Fruit fly (Drosophila melanogaster) whole organism, embryonic: ENCODE results near the gene CG10140.

Experiments used
- CG6791 ChIP-seq: fragments of 200-800 bp; sonication (Bioruptor generic); IDR thresholded peaks from 3 replicates; pipeline ENCODE4 v1.3.6; 2022; ENCODE audit warnings: missing biosample characterization, missing genetic modification characterization; ENCODE audit not compliant: partially characterized antibody
- CG8290 ChIP-seq, 3 experiments: fragments of 200-800 bp; sonication (Bioruptor generic); optimal IDR thresholded peaks; 2 replicates each; lab custom pipeline; 2016 to 2019; ENCODE audit warnings: missing biosample characterization in 3 of 3, missing genetic modification characterization in 3 of 3, mild to moderate bottlenecking in 2 of 3, moderate library complexity in 1 of 3
- Doc3 ChIP-seq: fragments of 200-800 bp; sonication (Bioruptor generic); IDR thresholded peaks from 3 replicates; pipeline ENCODE4 v1.3.6; 2022; ENCODE audit warnings: missing biosample characterization, missing genetic modification characterization; ENCODE audit not compliant: partially characterized antibody
- HLH4C ChIP-seq: fragments of 200-800 bp; sonication (Bioruptor generic); IDR thresholded peaks from 3 replicates; pipeline ENCODE4 v1.3.6; 2022; ENCODE audit warnings: missing biosample characterization, missing genetic modification characterization; ENCODE audit not compliant: partially characterized antibody

- TF ChIP-seq Doc3 (GFP tag; lab: Robert Waterston, UW) (no peak), HLH4C (GFP tag; lab: Robert Waterston, UW) (no peak), CG6791 (GFP tag; lab: Robert Waterston, UW) (no peak), CG8290 (GFP tag; optimal IDR thresholded peaks at IDR 0.05; lab: Kevin White, UChicago) (no peak), CG8290 (tag; optimal IDR thresholded peaks at IDR 0.05; lab: Kevin White, UChicago) (no peak)
Observed at dm6 chr3L:13457133-13457532, 16.9 kb upstream of the CG10140 start, which contains the start of gene CG10116.
